Fruit fly (Drosophila melanogaster) whole organism, embryonic: ENCODE measurements around the gene SelG.

Experiments used
- Aef1 ChIP-seq: fragments of 200-800 bp; sonication (Bioruptor generic); IDR thresholded peaks from 3 replicates; pipeline ENCODE4 v1.3.6; 2022; ENCODE audit warnings: missing biosample characterization, missing genetic modification characterization
- Atf-2 ChIP-seq: fragments of 200-800 bp; sonication (Bioruptor generic); optimal IDR thresholded peaks from 2 replicates; lab custom pipeline; 2016; ENCODE audit warnings: missing biosample characterization, missing genetic modification characterization
- B-H1 ChIP-seq: fragments of 200-800 bp; sonication (Bioruptor generic); IDR thresholded peaks from 3 replicates; pipeline ENCODE4 v1.3.6; 2022; ENCODE audit warnings: missing biosample characterization, missing genetic modification characterization
- CG10565 ChIP-seq: fragments of 200-800 bp; sonication (Bioruptor generic); optimal IDR thresholded peaks from 3 replicates; lab custom pipeline; 2016; ENCODE audit warnings: missing biosample characterization, mild to moderate bottlenecking, missing genetic modification characterization
- CG11560 ChIP-seq: fragments of 200-800 bp; sonication (Bioruptor generic); IDR thresholded peaks from 3 replicates; pipeline ENCODE4 v1.3.6; 2022; ENCODE audit warnings: missing biosample characterization, missing genetic modification characterization
- CG12769 ChIP-seq: fragments of 200-800 bp; sonication (Bioruptor generic); optimal IDR thresholded peaks from 2 replicates; lab custom pipeline; 2019; ENCODE audit warnings: missing biosample characterization, mild to moderate bottlenecking, missing genetic modification characterization, moderate library complexity
- CG14441 ChIP-seq: fragments of 200-800 bp; sonication (Bioruptor generic); IDR thresholded peaks from 2 replicates; pipeline ENCODE4 v1.3.6; 2022; ENCODE audit warnings: missing biosample characterization, missing genetic modification characterization
- CG14860 ChIP-seq: fragments of 200-800 bp; sonication (Bioruptor generic); IDR thresholded peaks from 3 replicates; pipeline ENCODE4 v1.3.6; 2022; ENCODE audit warnings: missing biosample characterization, missing genetic modification characterization; ENCODE audit not compliant: partially characterized antibody
- CG17385 ChIP-seq: fragments of 200-800 bp; sonication (Bioruptor generic); optimal IDR thresholded peaks from 3 replicates; lab custom pipeline; 2018; ENCODE audit warnings: missing biosample characterization, mild to moderate bottlenecking, missing genetic modification characterization
- CG2129 ChIP-seq: fragments of 200-800 bp; sonication (Bioruptor generic); IDR thresholded peaks from 2 replicates; pipeline ENCODE4 v1.3.6; 2022; ENCODE audit warnings: missing biosample characterization, missing genetic modification characterization; ENCODE audit not compliant: partially characterized antibody
- CG2199 ChIP-seq: fragments of 200-800 bp; sonication (Bioruptor generic); IDR thresholded peaks from 3 replicates; pipeline ENCODE4 v1.3.6; 2022; ENCODE audit warnings: missing biosample characterization, missing genetic modification characterization
- CG34224 ChIP-seq: fragments of 200-800 bp; sonication (Bioruptor generic); IDR thresholded peaks from 3 replicates; pipeline ENCODE4 v1.3.6; 2022; ENCODE audit warnings: missing biosample characterization, missing genetic modification characterization; ENCODE audit not compliant: partially characterized antibody
- CG34376 ChIP-seq: fragments of 200-800 bp; sonication (Bioruptor generic); optimal IDR thresholded peaks from 2 replicates; lab custom pipeline; 2018; ENCODE audit warnings: missing biosample characterization, mild to moderate bottlenecking, missing genetic modification characterization
- CG4424 ChIP-seq: fragments of 200-800 bp; sonication (Bioruptor generic); optimal IDR thresholded peaks from 3 replicates; lab custom pipeline; 2016; ENCODE audit warnings: missing biosample characterization, missing genetic modification characterization
- CG6175 ChIP-seq: fragments of 200-800 bp; sonication (Bioruptor generic); IDR thresholded peaks from 3 replicates; pipeline ENCODE4 v1.3.6; 2022; ENCODE audit warnings: missing biosample characterization, missing genetic modification characterization
- CG9932 ChIP-seq: fragments of 200-800 bp; sonication (Bioruptor generic); IDR thresholded peaks from 2 replicates; pipeline ENCODE4 v1.3.6; 2022; ENCODE audit warnings: missing biosample characterization, missing genetic modification characterization
- Ets65A ChIP-seq: fragments of 200-800 bp; sonication (Bioruptor generic); peaks from one replicate; lab custom pipeline; 2016; ENCODE audit warnings: missing biosample characterization, missing genetic modification characterization
- HLH3B ChIP-seq: fragments of 200-800 bp; sonication (Bioruptor generic); IDR thresholded peaks from 2 replicates; pipeline ENCODE4 v1.3.6; 2022; ENCODE audit warnings: missing biosample characterization, missing genetic modification characterization
- Med ChIP-seq: fragments of 200-800 bp; sonication (Bioruptor generic); peaks from one replicate; lab custom pipeline; 2016; ENCODE audit warnings: missing biosample characterization, missing genetic modification characterization, mild to moderate bottlenecking, inconsistent platforms, moderate library complexity
- Optix ChIP-seq: fragments of 200-800 bp; sonication (Bioruptor generic); IDR thresholded peaks from 3 replicates; pipeline ENCODE4 v1.3.6; 2022; ENCODE audit warnings: missing biosample characterization, missing genetic modification characterization
- Pdp1 ChIP-seq, 2 experiments: fragments of 200-800 bp; sonication (Bioruptor generic); optimal IDR thresholded peaks; 3 replicates each; lab custom pipeline; 2016; ENCODE audit warnings: missing biosample characterization in 2 of 2, missing genetic modification characterization in 2 of 2, mild to moderate bottlenecking in 1 of 2, moderate library complexity in 1 of 2
- Stat92E ChIP-seq, 3 experiments: fragments of >200 bp in 2 of 3; fragments of 200-800 bp in 1 of 3; sonication (Bioruptor generic) in 1 of 3; optimal IDR thresholded peaks; 2 replicates each; lab custom pipeline; 2017 to 2019; ENCODE audit warnings: missing biosample characterization in 3 of 3, missing genetic modification characterization in 3 of 3, mild to moderate bottlenecking in 1 of 3, moderate library complexity in 1 of 3
- TFAM ChIP-seq: fragments of 200-800 bp; sonication (Bioruptor generic); optimal IDR thresholded peaks from 2 replicates; lab custom pipeline; 2017; ENCODE audit warnings: missing biosample characterization, missing genetic modification characterization, inconsistent platforms
- Xbp1 ChIP-seq: fragments of 200-800 bp; sonication (Bioruptor generic); optimal IDR thresholded peaks from 3 replicates; lab custom pipeline; 2016; ENCODE audit warnings: missing biosample characterization, mild to moderate bottlenecking, missing genetic modification characterization
- ash1 ChIP-seq: fragments of 200-800 bp; sonication (Bioruptor generic); optimal IDR thresholded peaks from 2 replicates; lab custom pipeline; 2018; ENCODE audit warnings: missing biosample characterization, mild to moderate bottlenecking, missing genetic modification characterization
- cg ChIP-seq: fragments of 200-800 bp; sonication (Bioruptor generic); optimal IDR thresholded peaks from 3 replicates; lab custom pipeline; 2019; ENCODE audit warnings: missing biosample characterization, mild to moderate bottlenecking, missing genetic modification characterization, moderate library complexity
- danr ChIP-seq: fragments of 200-800 bp; sonication (Bioruptor generic); IDR thresholded peaks from 2 replicates; pipeline ENCODE4 v1.3.6; 2022; ENCODE audit warnings: missing biosample characterization, missing genetic modification characterization
- dysf ChIP-seq: fragments of 200-800 bp; sonication (Bioruptor generic); IDR thresholded peaks from 3 replicates; pipeline ENCODE4 v1.3.6; 2022; ENCODE audit warnings: missing biosample characterization, missing genetic modification characterization
- ems ChIP-seq: fragments of 200-800 bp; sonication (Bioruptor generic); optimal IDR thresholded peaks from 3 replicates; lab custom pipeline; 2016; ENCODE audit warnings: missing biosample characterization, missing genetic modification characterization
- exex ChIP-seq: fragments of 200-800 bp; sonication (Bioruptor generic); optimal IDR thresholded peaks from 4 replicates; lab custom pipeline; 2018; ENCODE audit warnings: missing biosample characterization, mild to moderate bottlenecking, missing genetic modification characterization, moderate library complexity
- eyg ChIP-seq: fragments of 200-800 bp; sonication (Bioruptor generic); optimal IDR thresholded peaks from 3 replicates; lab custom pipeline; 2016; ENCODE audit warnings: missing biosample characterization, missing genetic modification characterization
- grau ChIP-seq: fragments of 200-800 bp; optimal IDR thresholded peaks from 3 replicates; lab custom pipeline; 2019; ENCODE audit warnings: missing biosample characterization, mild to moderate bottlenecking, missing genetic modification characterization, moderate library complexity
- grn ChIP-seq: fragments of 200-800 bp; sonication (Bioruptor generic); optimal IDR thresholded peaks from 3 replicates; lab custom pipeline; 2017; ENCODE audit warnings: missing biosample characterization, missing genetic modification characterization
- gsb-n ChIP-seq: fragments of 200-800 bp; sonication (Bioruptor generic); optimal IDR thresholded peaks from 3 replicates; lab custom pipeline; 2018; ENCODE audit warnings: missing biosample characterization, mild to moderate bottlenecking, missing genetic modification characterization
- her ChIP-seq: fragments of 200-800 bp; sonication (Bioruptor generic); optimal IDR thresholded peaks from 2 replicates; lab custom pipeline; 2016; ENCODE audit warnings: missing biosample characterization, missing genetic modification characterization
- lilli ChIP-seq: fragments of 200-800 bp; sonication (Bioruptor generic); optimal IDR thresholded peaks from 3 replicates; lab custom pipeline; 2016; ENCODE audit warnings: missing biosample characterization, missing genetic modification characterization
- mirr ChIP-seq: fragments of 200-800 bp; sonication (Bioruptor generic); optimal IDR thresholded peaks from 3 replicates; lab custom pipeline; 2018; ENCODE audit warnings: missing biosample characterization, mild to moderate bottlenecking, missing genetic modification characterization
- odd ChIP-seq: fragments of 200-800 bp; sonication (Bioruptor generic); optimal IDR thresholded peaks from 2 replicates; lab custom pipeline; 2017; ENCODE audit warnings: missing biosample characterization, mild to moderate bottlenecking, missing genetic modification characterization
- pan ChIP-seq, 4 experiments: fragments of >200 bp in 3 of 4; fragments of 200-800 bp in 1 of 4; sonication (Bioruptor generic) in 1 of 4; optimal IDR thresholded peaks in 3 of 4; IDR thresholded peaks in 1 of 4; 2 replicates each; pipeline versions ENCODE4 v1.3.6 to Lab custom; 2017 to 2022; ENCODE audit warnings: missing biosample characterization in 2 of 4, missing genetic modification characterization in 2 of 4, mixed read lengths in 1 of 4
- row ChIP-seq: fragments of 200-800 bp; sonication (Bioruptor generic); IDR thresholded peaks from 3 replicates; pipeline ENCODE4 v1.3.6; 2022; ENCODE audit warnings: missing biosample characterization, missing genetic modification characterization
- sc ChIP-seq, 3 experiments: fragments of >200 bp in 2 of 3; fragments of 200-800 bp in 1 of 3; sonication (Bioruptor generic) in 1 of 3; optimal IDR thresholded peaks; 2 replicates in 2 of 3; 3 replicates in 1 of 3; lab custom pipeline; 2017; ENCODE audit warnings: mild to moderate bottlenecking in 1 of 3, missing biosample characterization in 1 of 3, missing genetic modification characterization in 1 of 3, missing genetic modification reagents in 1 of 3
- sd ChIP-seq: fragments of 200-800 bp; sonication (Bioruptor generic); optimal IDR thresholded peaks from 3 replicates; lab custom pipeline; 2018; ENCODE audit warnings: missing biosample characterization, mild to moderate bottlenecking, missing genetic modification characterization, moderate library complexity
- sima ChIP-seq: fragments of 200-800 bp; sonication (Bioruptor generic); optimal IDR thresholded peaks from 2 replicates; lab custom pipeline; 2016; ENCODE audit warnings: missing biosample characterization, missing genetic modification characterization
- sug ChIP-seq: fragments of 200-800 bp; optimal IDR thresholded peaks from 2 replicates; lab custom pipeline; 2019; ENCODE audit warnings: missing biosample characterization, mild to moderate bottlenecking, missing genetic modification characterization, moderate library complexity
- unc-4 ChIP-seq: fragments of 200-800 bp; sonication (Bioruptor generic); IDR thresholded peaks from 2 replicates; pipeline ENCODE4 v1.3.6; 2022; ENCODE audit warnings: missing biosample characterization, missing genetic modification characterization; ENCODE audit not compliant: partially characterized antibody
- yki ChIP-seq: fragments of >200 bp; optimal IDR thresholded peaks from 3 replicates; lab custom pipeline; 2018

SelG gene

dm6 chrX:11881686-11882085, 5.4 kb upstream of the SelG start (continued):
- TF ChIP-seq grn (GFP tag; lab: Kevin White, UChicago), result no peak

DNA sequence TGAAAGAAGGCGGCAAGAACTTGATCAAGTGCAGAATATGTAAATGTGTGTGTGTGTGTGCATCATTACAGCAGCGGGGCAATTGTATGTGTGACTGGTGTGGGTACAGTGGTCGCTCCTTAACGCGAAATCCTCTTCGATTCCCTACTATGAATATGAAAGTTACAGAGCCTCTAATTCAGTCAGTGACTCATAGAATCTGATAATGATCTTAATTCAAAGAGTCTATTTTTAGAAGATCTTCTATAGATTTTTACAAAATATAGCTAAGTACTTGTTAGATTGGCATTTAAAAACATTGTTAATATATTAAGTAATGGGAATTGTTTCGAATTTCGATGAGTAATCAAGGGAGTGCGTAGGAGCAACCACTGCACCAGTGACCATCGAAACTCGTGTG, 4.6 kb upstream of the SelG start:
- TF ChIP-seq odd (GFP tag; lab: Kevin White, UChicago), result no peak
- no peak for TF ChIP-seq CG9932 (GFP tag; lab: Robert Waterston, UW)
- TF ChIP-seq grau (tag; lab: Kevin White, UChicago), result peak; percentile 68
- TF ChIP-seq ash1, result no peak
- no peak for TF ChIP-seq pan (optimal IDR thresholded peaks at IDR 0.05; lab: Kevin White, UChicago)
- TF ChIP-seq pan (GFP tag; optimal IDR thresholded peaks at IDR 0.05 in 1 of 2, IDR thresholded peaks at IDR 0.05 in 1 of 2), result no peak
- TF ChIP-seq TFAM, result no peak
- no peak for TF ChIP-seq ems (GFP tag; lab: Kevin White, UChicago)
- TF ChIP-seq CG34376 (GFP tag; lab: Kevin White, UChicago), result no peak
- TF ChIP-seq sug (tag; lab: Kevin White, UChicago), result no peak
- no peak for TF ChIP-seq sd (tag; lab: Kevin White, UChicago)
- no peak for TF ChIP-seq CG14441
- no peak for TF ChIP-seq yki (lab: Kevin White, UChicago)
- TF ChIP-seq unc-4, result no peak
- peak; percentile 22 for TF ChIP-seq cg (GFP tag; lab: Kevin White, UChicago)
- no peak for TF ChIP-seq HLH3B
- TF ChIP-seq row (GFP tag; lab: Robert Waterston, UW), result peak; percentile 8; the same call in 1 of the 3 replicates
- TF ChIP-seq CG12769 (tag; lab: Kevin White, UChicago), result no peak
- TF ChIP-seq, all 482 proteins: peak for 3

dm6 chrX:11884134-11884533, 3.0 kb upstream of the SelG start:
- TF ChIP-seq Optix (GFP tag; lab: Robert Waterston, UW) (no peak), Stat92E (GFP tag; optimal IDR thresholded peaks at IDR 0.05; lab: Kevin White, UChicago) (no peak), danr (GFP tag; lab: Robert Waterston, UW) (no peak), CG11560 (tag; lab: Robert Waterston, UW) (no peak), Med (GFP tag; lab: Kevin White, UChicago) (peak; percentile 28), CG34376 (GFP tag; lab: Kevin White, UChicago) (peak; percentile 58), exex (tag; lab: Kevin White, UChicago) (peak; percentile 85), grn (GFP tag; lab: Kevin White, UChicago) (peak; percentile 31), Pdp1 (GFP tag; optimal IDR thresholded peaks at IDR 0.05; lab: Kevin White, UChicago) (peak in 1 of 2 experiments; percentile 89), eyg (GFP tag; lab: Kevin White, UChicago) (no peak), sd (tag; lab: Kevin White, UChicago) (peak; percentile 57), CG4424 (GFP tag; lab: Kevin White, UChicago) (no peak), mirr (GFP tag; lab: Kevin White, UChicago) (peak; percentile 30), sima (no peak), sug (tag; lab: Kevin White, UChicago) (peak; percentile 51), cg (GFP tag; lab: Kevin White, UChicago) (no peak), lilli (GFP tag; lab: Kevin White, UChicago) (peak; percentile 10)

DNA sequence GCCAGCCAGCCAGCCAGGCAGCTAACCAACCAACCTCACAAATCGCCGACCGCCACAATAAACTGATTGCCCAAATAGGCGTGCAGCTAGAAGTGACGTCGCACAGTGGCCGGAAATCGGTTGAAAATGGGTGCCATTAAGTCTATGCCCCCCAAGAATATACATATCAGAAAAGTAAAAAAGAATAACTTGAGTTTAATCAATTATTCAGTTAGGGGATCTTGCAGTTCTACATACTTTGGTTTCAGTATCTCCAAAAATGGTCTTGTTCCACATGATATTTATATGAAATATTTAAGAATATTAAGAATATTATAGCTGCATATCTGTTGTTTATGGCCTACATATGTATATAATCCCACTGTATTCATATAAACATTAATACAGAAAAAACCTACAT, 1.7 kb upstream of the SelG start:
- peak; percentile 60; the same call in 2 of the 3 replicates for TF ChIP-seq dysf
- no peak for TF ChIP-seq her
- TF ChIP-seq CG6175 (GFP tag; lab: Robert Waterston, UW), result 0 out of 3 replicates have a peak, but pooled peaks have one; percentile 14
- TF ChIP-seq Aef1, result peak; percentile 39; the same call in 1 of the 3 replicates
- peak; percentile 33 for TF ChIP-seq Xbp1 (GFP tag; lab: Kevin White, UChicago)
- TF ChIP-seq gsb-n (tag; lab: Kevin White, UChicago), result no peak
- no peak for TF ChIP-seq B-H1 (GFP tag; lab: Robert Waterston, UW)
- peak; percentile 34; the same call in 1 of the 3 replicates for TF ChIP-seq CG2199 (GFP tag; lab: Robert Waterston, UW)
- peak; percentile 51 for TF ChIP-seq CG17385 (GFP tag; lab: Kevin White, UChicago)
- no peak for TF ChIP-seq CG2129 (GFP tag; lab: Robert Waterston, UW)
- no peak for TF ChIP-seq Ets65A (GFP tag; lab: Kevin White, UChicago)
- TF ChIP-seq sc (optimal IDR thresholded peaks at IDR 0.05; lab: Kevin White, UChicago), result no peak
- no peak for TF ChIP-seq sc (GFP tag; optimal IDR thresholded peaks at IDR 0.05; lab: Kevin White, UChicago)
- peak; percentile 30; the same call in 1 of the 3 replicates for TF ChIP-seq CG34224 (GFP tag; lab: Robert Waterston, UW)
- no peak for TF ChIP-seq CG10565 (GFP tag; lab: Kevin White, UChicago)
- no peak for TF ChIP-seq CG14860 (GFP tag; lab: Robert Waterston, UW)
- no peak for TF ChIP-seq Atf-2 (GFP tag; lab: Kevin White, UChicago)
